Fruit fly (Drosophila melanogaster) whole organism, embryonic: ENCODE measurements around the gene Mec2.
A peak's percentile ranks its signal among the peaks of the same experiment; 100 is the strongest.

Experiments
- Atf-2 ChIP-seq: fragments of 200-800 bp; sonication (Bioruptor generic); optimal IDR thresholded peaks from 2 replicates; lab custom pipeline; 2016; ENCODE audit warnings: missing biosample characterization, missing genetic modification characterization
- Bgb ChIP-seq: fragments of 200-800 bp; sonication (Bioruptor generic); IDR thresholded peaks from 2 replicates; pipeline ENCODE4 v1.3.6; 2022; ENCODE audit warnings: missing biosample characterization, missing genetic modification characterization; ENCODE audit not compliant: partially characterized antibody
- Bteb2 ChIP-seq: fragments of 200-800 bp; sonication (Bioruptor generic); optimal IDR thresholded peaks from 2 replicates; lab custom pipeline; 2016; ENCODE audit warnings: missing biosample characterization, missing genetic modification characterization
- CG10209 ChIP-seq: fragments of 200-800 bp; sonication (Bioruptor generic); optimal IDR thresholded peaks from 3 replicates; lab custom pipeline; 2017; ENCODE audit warnings: missing biosample characterization, mild to moderate bottlenecking, missing genetic modification characterization, missing genetic modification reagents
- CG11504 ChIP-seq: fragments of 200-800 bp; sonication (Bioruptor generic); optimal IDR thresholded peaks from 3 replicates; lab custom pipeline; 2019; ENCODE audit warnings: missing biosample characterization, mild to moderate bottlenecking, missing genetic modification characterization, moderate library complexity
- CG12391 ChIP-seq: fragments of 200-800 bp; sonication (Bioruptor generic); optimal IDR thresholded peaks from 3 replicates; lab custom pipeline; 2018; ENCODE audit warnings: missing biosample characterization, mild to moderate bottlenecking, missing genetic modification characterization, moderate library complexity
- CG13624 ChIP-seq: fragments of 200-800 bp; sonication (Bioruptor generic); optimal IDR thresholded peaks from 2 replicates; lab custom pipeline; 2016; ENCODE audit warnings: missing biosample characterization, missing genetic modification characterization
- CG15269 ChIP-seq: fragments of 200-800 bp; sonication (Bioruptor generic); optimal IDR thresholded peaks from 2 replicates; lab custom pipeline; 2018; ENCODE audit warnings: missing biosample characterization, mild to moderate bottlenecking, missing genetic modification characterization, moderate library complexity
- CG16779 ChIP-seq: fragments of 200-800 bp; sonication (Bioruptor generic); IDR thresholded peaks from 2 replicates; pipeline ENCODE4 v1.3.6; 2022; ENCODE audit warnings: missing biosample characterization, missing genetic modification characterization
- CG16863 ChIP-seq: fragments of 200-800 bp; sonication (Bioruptor generic); optimal IDR thresholded peaks from 3 replicates; lab custom pipeline; 2016; ENCODE audit warnings: missing biosample characterization, missing genetic modification characterization
- CG17612 ChIP-seq: fragments of 200-800 bp; sonication (Bioruptor generic); IDR thresholded peaks from 2 replicates; pipeline ENCODE4 v1.3.6; 2022; ENCODE audit warnings: missing biosample characterization, missing genetic modification characterization
- CG1832 ChIP-seq: fragments of 200-800 bp; sonication (Bioruptor generic); optimal IDR thresholded peaks from 2 replicates; lab custom pipeline; 2017; ENCODE audit warnings: missing biosample characterization, mild to moderate bottlenecking, missing genetic modification characterization, inconsistent platforms
- CG30020 ChIP-seq: fragments of 200-800 bp; optimal IDR thresholded peaks from 2 replicates; lab custom pipeline; 2019; ENCODE audit warnings: missing biosample characterization, mild to moderate bottlenecking, missing genetic modification characterization, moderate library complexity
- CG3163 ChIP-seq: fragments of 200-800 bp; sonication (Bioruptor generic); optimal IDR thresholded peaks from 3 replicates; lab custom pipeline; 2016; ENCODE audit warnings: missing biosample characterization, missing genetic modification characterization
- CG4424 ChIP-seq: fragments of 200-800 bp; sonication (Bioruptor generic); optimal IDR thresholded peaks from 3 replicates; lab custom pipeline; 2016; ENCODE audit warnings: missing biosample characterization, missing genetic modification characterization
- CG6689 ChIP-seq: fragments of 200-800 bp; sonication (Bioruptor generic); IDR thresholded peaks from 2 replicates; pipeline ENCODE4 v1.3.6; 2022; ENCODE audit warnings: missing biosample characterization, missing genetic modification characterization
- Chrac-16 ChIP-seq: fragments of 200-800 bp; sonication (Bioruptor generic); optimal IDR thresholded peaks from 3 replicates; lab custom pipeline; 2016; ENCODE audit warnings: missing biosample characterization, missing genetic modification characterization
- Dad ChIP-seq: fragments of 200-800 bp; sonication (Bioruptor generic); optimal IDR thresholded peaks from 3 replicates; lab custom pipeline; 2016; ENCODE audit warnings: missing biosample characterization, missing genetic modification characterization
- Dp ChIP-seq: fragments of 200-800 bp; sonication (Bioruptor generic); optimal IDR thresholded peaks from 2 replicates; lab custom pipeline; 2018; ENCODE audit warnings: missing biosample characterization, mild to moderate bottlenecking, missing genetic modification characterization, moderate library complexity
- Ets65A ChIP-seq: fragments of 200-800 bp; sonication (Bioruptor generic); peaks from one replicate; lab custom pipeline; 2016; ENCODE audit warnings: missing biosample characterization, missing genetic modification characterization
- HLH3B ChIP-seq: fragments of 200-800 bp; sonication (Bioruptor generic); IDR thresholded peaks from 2 replicates; pipeline ENCODE4 v1.3.6; 2022; ENCODE audit warnings: missing biosample characterization, missing genetic modification characterization
- HLH54F ChIP-seq: fragments of 200-800 bp; sonication (Bioruptor generic); optimal IDR thresholded peaks from 3 replicates; lab custom pipeline; 2016; ENCODE audit warnings: missing biosample characterization, missing genetic modification characterization
- HmgZ ChIP-seq: fragments of 200-800 bp; sonication (Bioruptor generic); optimal IDR thresholded peaks from 2 replicates; lab custom pipeline; 2018; ENCODE audit warnings: missing biosample characterization, mild to moderate bottlenecking, missing genetic modification characterization
- Hr78 ChIP-seq, 2 experiments: fragments of 200-800 bp in 1 of 2; fragments of >200 bp in 1 of 2; sonication (Bioruptor generic) in 1 of 2; optimal IDR thresholded peaks; 2 replicates each; lab custom pipeline; 2017 to 2019; ENCODE audit warnings: missing biosample characterization in 2 of 2, missing genetic modification characterization in 2 of 2, mild to moderate bottlenecking in 1 of 2, moderate library complexity in 1 of 2
- Med ChIP-seq: fragments of 200-800 bp; sonication (Bioruptor generic); peaks from one replicate; lab custom pipeline; 2016; ENCODE audit warnings: missing biosample characterization, missing genetic modification characterization, mild to moderate bottlenecking, inconsistent platforms, moderate library complexity
- Meics ChIP-seq: fragments of 200-800 bp; sonication (Bioruptor generic); optimal IDR thresholded peaks from 2 replicates; lab custom pipeline; 2017; ENCODE audit warnings: missing biosample characterization, mild to moderate bottlenecking, missing genetic modification characterization
- Myb ChIP-seq: fragments of 200-800 bp; sonication (Bioruptor generic); optimal IDR thresholded peaks from 2 replicates; lab custom pipeline; 2016; ENCODE audit warnings: missing biosample characterization, missing genetic modification characterization
- Oli ChIP-seq: fragments of 200-800 bp; sonication (Bioruptor generic); optimal IDR thresholded peaks from 2 replicates; lab custom pipeline; 2018; ENCODE audit warnings: missing biosample characterization, mild to moderate bottlenecking, missing genetic modification characterization, moderate library complexity
- Opbp ChIP-seq: fragments of 200-800 bp; sonication (Bioruptor generic); IDR thresholded peaks from 3 replicates; pipeline ENCODE4 v1.3.6; 2022; ENCODE audit warnings: missing biosample characterization, missing genetic modification characterization; ENCODE audit not compliant: partially characterized antibody
- Optix ChIP-seq: fragments of 200-800 bp; sonication (Bioruptor generic); IDR thresholded peaks from 3 replicates; pipeline ENCODE4 v1.3.6; 2022; ENCODE audit warnings: missing biosample characterization, missing genetic modification characterization
- PHDP ChIP-seq: fragments of 200-800 bp; sonication (Bioruptor generic); optimal IDR thresholded peaks from 3 replicates; lab custom pipeline; 2018; ENCODE audit warnings: missing biosample characterization, mild to moderate bottlenecking, missing genetic modification characterization, moderate library complexity
- Rx ChIP-seq: fragments of 200-800 bp; sonication (Bioruptor generic); IDR thresholded peaks from 2 replicates; pipeline ENCODE4 v1.3.6; 2022; ENCODE audit warnings: missing biosample characterization, missing genetic modification characterization
- Scr ChIP-seq: fragments of 200-800 bp; sonication (Bioruptor generic); IDR thresholded peaks from 2 replicates; pipeline ENCODE4 v1.3.6; 2022; ENCODE audit warnings: missing biosample characterization, missing genetic modification characterization; ENCODE audit not compliant: partially characterized antibody
- Xbp1 ChIP-seq: fragments of 200-800 bp; sonication (Bioruptor generic); optimal IDR thresholded peaks from 3 replicates; lab custom pipeline; 2016; ENCODE audit warnings: missing biosample characterization, mild to moderate bottlenecking, missing genetic modification characterization
- Xrp1 ChIP-seq: fragments of 200-800 bp; sonication (Bioruptor generic); IDR thresholded peaks from 2 replicates; pipeline ENCODE4 v1.3.6; 2022; ENCODE audit warnings: missing biosample characterization, missing genetic modification characterization
- abd-A ChIP-seq: fragments of 200-800 bp; sonication (Bioruptor generic); optimal IDR thresholded peaks from 3 replicates; lab custom pipeline; 2019; ENCODE audit warnings: missing biosample characterization, mild to moderate bottlenecking, missing genetic modification characterization, moderate library complexity
- bsh ChIP-seq, 2 experiments: fragments of 200-800 bp; sonication (Bioruptor generic); optimal IDR thresholded peaks; 2 replicates each; lab custom pipeline; 2017 to 2018; ENCODE audit warnings: mild to moderate bottlenecking in 2 of 2, missing biosample characterization in 2 of 2, missing genetic modification characterization in 2 of 2, moderate library complexity in 1 of 2
- corto ChIP-seq: fragments of 200-800 bp; sonication (Bioruptor generic); optimal IDR thresholded peaks from 2 replicates; lab custom pipeline; 2016; ENCODE audit warnings: missing biosample characterization, mild to moderate bottlenecking, missing genetic modification characterization, moderate library complexity
- eve ChIP-seq, 2 experiments: fragments of >200 bp; optimal IDR thresholded peaks; 2 replicates each; lab custom pipeline; 2017; ENCODE audit warnings: missing biosample characterization in 2 of 2, missing genetic modification characterization in 2 of 2
- jumu ChIP-seq: fragments of 200-800 bp; sonication (Bioruptor generic); optimal IDR thresholded peaks from 3 replicates; lab custom pipeline; 2016; ENCODE audit warnings: missing biosample characterization, missing genetic modification characterization
- nmo ChIP-seq: fragments of 200-800 bp; sonication (Bioruptor generic); optimal IDR thresholded peaks from 2 replicates; lab custom pipeline; 2018; ENCODE audit warnings: missing biosample characterization, mild to moderate bottlenecking, missing genetic modification characterization, moderate library complexity
- pan ChIP-seq, 4 experiments: fragments of >200 bp in 3 of 4; fragments of 200-800 bp in 1 of 4; sonication (Bioruptor generic) in 1 of 4; optimal IDR thresholded peaks in 3 of 4; IDR thresholded peaks in 1 of 4; 2 replicates each; pipeline versions ENCODE4 v1.3.6 to Lab custom; 2017 to 2022; ENCODE audit warnings: missing biosample characterization in 2 of 4, missing genetic modification characterization in 2 of 4, mixed read lengths in 1 of 4
- pros ChIP-seq: fragments of 200-800 bp; sonication (Bioruptor generic); optimal IDR thresholded peaks from 3 replicates; lab custom pipeline; 2019; ENCODE audit warnings: missing biosample characterization, mild to moderate bottlenecking, missing genetic modification characterization, moderate library complexity
- ranshi ChIP-seq: fragments of 200-800 bp; sonication (Bioruptor generic); IDR thresholded peaks from 2 replicates; pipeline ENCODE4 v1.3.6; 2022; ENCODE audit warnings: missing biosample characterization, missing genetic modification characterization
- salm ChIP-seq: fragments of 200-800 bp; sonication (Bioruptor generic); optimal IDR thresholded peaks from 2 replicates; lab custom pipeline; 2018; ENCODE audit warnings: missing biosample characterization, mild to moderate bottlenecking, missing genetic modification characterization
- slbo ChIP-seq: fragments of 200-800 bp; sonication (Bioruptor generic); IDR thresholded peaks from 2 replicates; pipeline ENCODE4 v1.3.6; 2022; ENCODE audit warnings: missing biosample characterization, missing genetic modification characterization
- ssp ChIP-seq: fragments of 200-800 bp; sonication (Bioruptor generic); IDR thresholded peaks from 2 replicates; pipeline ENCODE4 v1.3.6; 2022; ENCODE audit warnings: missing biosample characterization, missing genetic modification characterization
- tio ChIP-seq: fragments of 200-800 bp; sonication (Bioruptor generic); optimal IDR thresholded peaks from 2 replicates; lab custom pipeline; 2017; ENCODE audit warnings: missing biosample characterization, missing genetic modification characterization, inconsistent platforms
- unpg ChIP-seq: fragments of 200-800 bp; sonication (Bioruptor generic); optimal IDR thresholded peaks from 3 replicates; lab custom pipeline; 2018; ENCODE audit warnings: missing biosample characterization, mild to moderate bottlenecking, missing genetic modification characterization, moderate library complexity

Gene Mec2

DNA sequence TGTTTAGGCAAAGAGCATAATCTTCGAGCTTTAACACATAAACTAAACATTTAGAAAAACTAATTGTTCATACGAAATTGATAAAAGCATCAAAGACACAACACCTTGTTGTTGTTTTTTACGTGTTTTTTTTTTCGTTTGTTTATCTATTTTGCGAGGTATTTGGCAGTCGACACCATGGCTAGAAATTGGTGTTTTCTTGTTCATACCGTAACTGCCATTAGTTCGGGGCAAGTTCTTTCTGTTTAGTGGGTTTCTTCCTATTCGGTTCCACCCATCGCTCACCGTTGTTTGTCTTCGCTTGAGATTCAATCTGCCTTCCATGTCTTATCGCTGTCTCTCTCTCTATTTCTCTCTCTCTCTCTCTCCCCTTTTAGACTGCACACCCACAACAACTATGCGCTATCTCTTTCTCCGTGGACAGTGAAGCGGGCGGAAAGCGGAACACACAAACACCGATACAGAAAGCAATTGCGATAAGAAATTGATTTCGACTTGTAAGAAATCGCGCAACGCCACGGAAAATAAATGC, 41.3 kb upstream of the Mec2 start (continued):
- TF ChIP-seq Xbp1 (GFP tag; lab: Kevin White, UChicago) = peak; percentile 40
- peak; percentile 95 for TF ChIP-seq Med (GFP tag; lab: Kevin White, UChicago)
- peak in 1 of 2 experiments; percentile 23 for TF ChIP-seq bsh (GFP tag; optimal IDR thresholded peaks at IDR 0.05; lab: Kevin White, UChicago)
- 0 out of 3 replicates have a peak, but pooled peaks have one; percentile 34 for TF ChIP-seq Optix
- TF ChIP-seq unpg (GFP tag; lab: Kevin White, UChicago) = no peak
- TF ChIP-seq Xrp1 (GFP tag; lab: Robert Waterston, UW) = peak; percentile 52; the same call in 1 of the 2 replicates
- peak; percentile 53 for TF ChIP-seq Dad (GFP tag; lab: Kevin White, UChicago)
- TF ChIP-seq Hr78 (GFP tag; optimal IDR thresholded peaks at IDR 0.05; lab: Kevin White, UChicago) = peak in 1 of 2 experiments; percentile 7
- no peak for TF ChIP-seq CG12391 (tag; lab: Kevin White, UChicago)
- no peak for TF ChIP-seq CG30020
- no peak for TF ChIP-seq Dp (GFP tag; lab: Kevin White, UChicago)
- TF ChIP-seq CG4424 (GFP tag; lab: Kevin White, UChicago) = peak; percentile 11
- TF ChIP-seq nmo (GFP tag; lab: Kevin White, UChicago) = peak; percentile 75
- TF ChIP-seq pan (optimal IDR thresholded peaks at IDR 0.05; lab: Kevin White, UChicago) = no peak
- peak in 1 of 2 experiments; percentile 5 for TF ChIP-seq pan (GFP tag; optimal IDR thresholded peaks at IDR 0.05 in 1 of 2, IDR thresholded peaks at IDR 0.05 in 1 of 2)
- no peak for TF ChIP-seq corto
- TF ChIP-seq Myb (GFP tag; lab: Kevin White, UChicago) = peak; percentile 22
- no peak for TF ChIP-seq CG6689 (GFP tag; lab: Robert Waterston, UW)
- peak; percentile 62 for TF ChIP-seq CG1832 (GFP tag; lab: Kevin White, UChicago)
- TF ChIP-seq CG3163 (GFP tag; lab: Kevin White, UChicago) = no peak
- TF ChIP-seq PHDP (tag; lab: Kevin White, UChicago) = peak; percentile 14
- no peak for TF ChIP-seq CG17612
- TF ChIP-seq salm (tag; lab: Kevin White, UChicago) = no peak
- no peak for TF ChIP-seq ssp (GFP tag; lab: Robert Waterston, UW)
- peak; percentile 72 for TF ChIP-seq CG13624 (GFP tag; lab: Kevin White, UChicago)
- TF ChIP-seq CG11504 = peak; percentile 35
- peak; percentile 34 for TF ChIP-seq pros (GFP tag; lab: Kevin White, UChicago)
- TF ChIP-seq abd-A (tag; lab: Kevin White, UChicago) = no peak
- TF ChIP-seq CG16779 (GFP tag; lab: Robert Waterston, UW) = no peak
- peak; percentile 32 for TF ChIP-seq Chrac-16 (GFP tag; lab: Kevin White, UChicago)
- no peak for TF ChIP-seq jumu (GFP tag; lab: Kevin White, UChicago)
- peak; percentile 97 for TF ChIP-seq Ets65A
- TF ChIP-seq Meics (GFP tag; lab: Kevin White, UChicago) = peak; percentile 23
- TF ChIP-seq slbo (GFP tag; lab: Robert Waterston, UW) = peak; percentile 47
- no peak for TF ChIP-seq ranshi (GFP tag; lab: Robert Waterston, UW)
- TF ChIP-seq Atf-2 (GFP tag; lab: Kevin White, UChicago) = peak; percentile 23
- peak in 1 of 2 experiments; percentile 84 for TF ChIP-seq eve (GFP tag; optimal IDR thresholded peaks at IDR 0.05; lab: Kevin White, UChicago)
- TF ChIP-seq HLH54F = peak; percentile 8
- peak; percentile 13 for TF ChIP-seq tio
- no peak for TF ChIP-seq Opbp (GFP tag; lab: Robert Waterston, UW)
- TF ChIP-seq HLH3B (GFP tag; lab: Robert Waterston, UW) = 0 out of 2 replicates have a peak, but pooled peaks have one; percentile 16
- no peak for TF ChIP-seq Rx (GFP tag; lab: Robert Waterston, UW)
- peak; percentile 33 for TF ChIP-seq Oli
- TF ChIP-seq CG16863 (GFP tag; lab: Kevin White, UChicago) = peak; percentile 36
- no peak for TF ChIP-seq Bgb (GFP tag; lab: Robert Waterston, UW)
- TF ChIP-seq CG10209 = peak; percentile 24
- TF ChIP-seq CG15269 (tag; lab: Kevin White, UChicago) = peak; percentile 14
- TF ChIP-seq Bteb2 (GFP tag; lab: Kevin White, UChicago) = peak; percentile 37
- TF ChIP-seq Scr (GFP tag; lab: Robert Waterston, UW) = no peak
- peak; percentile 8 for TF ChIP-seq HmgZ (tag; lab: Kevin White, UChicago)
